Fruit fly (Drosophila melanogaster): Measurements from ENCODE around the gene m.

The m gene

dm6 chrX:11714529-11715262, 39.4 kb upstream of the m start (continued):
- no peak for TF ChIP-seq gfzf (GFP tag; optimal IDR thresholded peaks at IDR 0.05)
- 0 out of 2 replicates have a peak, but pooled peaks have one; percentile 39 for TF ChIP-seq CG32767 (GFP tag; IDR thresholded peaks at IDR 0.05)
- TF ChIP-seq YL-1 (GFP tag; optimal IDR thresholded peaks at IDR 0.05), result no peak
- no peak for TF ChIP-seq CG31365 (tag; optimal IDR thresholded peaks at IDR 0.05)
- TF ChIP-seq CG12236 (GFP tag; optimal IDR thresholded peaks at IDR 0.05), result no peak
- no peak for TF ChIP-seq ab (GFP tag; optimal IDR thresholded peaks at IDR 0.05)
- peak; percentile 73 for TF ChIP-seq pb (GFP tag; optimal IDR thresholded peaks at IDR 0.05)
- TF ChIP-seq CG8478 (optimal IDR thresholded peaks at IDR 0.05), result no peak
- TF ChIP-seq cwo (GFP tag; optimal IDR thresholded peaks at IDR 0.05), result peak; percentile 74
- peak in 1 of 2 experiments; percentile 40 for TF ChIP-seq Pdp1 (GFP tag; optimal IDR thresholded peaks at IDR 0.05)
- TF ChIP-seq CG12744 (GFP tag; optimal IDR thresholded peaks at IDR 0.05), result no peak
- TF ChIP-seq Hr3 (GFP tag; optimal IDR thresholded peaks at IDR 0.05), result peak; percentile 43
- no peak for TF ChIP-seq Sin3A (optimal IDR thresholded peaks at IDR 0.05)
- TF ChIP-seq Hmx (GFP tag; optimal IDR thresholded peaks at IDR 0.05), result no peak
- peak; percentile 71; the same call in 2 of the 3 replicates for TF ChIP-seq ken (GFP tag; IDR thresholded peaks at IDR 0.05)
- TF ChIP-seq HLH3B (GFP tag; IDR thresholded peaks at IDR 0.05), result peak; percentile 50
- TF ChIP-seq Xrp1 (GFP tag; IDR thresholded peaks at IDR 0.05), result peak; percentile 56
- no peak for TF ChIP-seq Dip2 (GFP tag; IDR thresholded peaks at IDR 0.05)
- peak; percentile 42 for TF ChIP-seq CG9437 (GFP tag; optimal IDR thresholded peaks at IDR 0.05)
- peak; percentile 58 for TF ChIP-seq nau (GFP tag; optimal IDR thresholded peaks at IDR 0.05)
- TF ChIP-seq CG34224 (GFP tag; IDR thresholded peaks at IDR 0.05; ENCODE audit: partially characterized antibody), result 0 out of 3 replicates have a peak, but pooled peaks have one; percentile 17
- TF ChIP-seq Hsf (GFP tag; optimal IDR thresholded peaks at IDR 0.05), result peak; percentile 9
- peak; percentile 6 for TF ChIP-seq CG17802 (tag; optimal IDR thresholded peaks at IDR 0.05)
- TF ChIP-seq Ets65A (GFP tag), result peak; percentile 97
- TF ChIP-seq CG2129 (GFP tag; IDR thresholded peaks at IDR 0.05; ENCODE audit: partially characterized antibody), result 0 out of 2 replicates have a peak, but pooled peaks have one; percentile 10
- no peak for TF ChIP-seq CG18764 (GFP tag; optimal IDR thresholded peaks at IDR 0.05)
- TF ChIP-seq CG6254 (GFP tag; optimal IDR thresholded peaks at IDR 0.05), result peak; percentile 49
- peak; percentile 77 for TF ChIP-seq CG32532 (GFP tag; IDR thresholded peaks at IDR 0.05)
- peak; percentile 64 for TF ChIP-seq schlank (tag; optimal IDR thresholded peaks at IDR 0.05)
- peak; percentile 87 for TF ChIP-seq CG11456 (GFP tag; IDR thresholded peaks at IDR 0.05)
- peak; percentile 53 for TF ChIP-seq CG5180 (GFP tag; optimal IDR thresholded peaks at IDR 0.05)
- peak; percentile 65 for TF ChIP-seq CG11247 (GFP tag; IDR thresholded peaks at IDR 0.05)
- TF ChIP-seq dm (GFP tag; optimal IDR thresholded peaks at IDR 0.05), result peak; percentile 76
- TF ChIP-seq danr (GFP tag; IDR thresholded peaks at IDR 0.05), result peak; percentile 77
- TF ChIP-seq NfI (GFP tag; optimal IDR thresholded peaks at IDR 0.05), result peak; percentile 73
- no peak for TF ChIP-seq Hand (GFP tag; optimal IDR thresholded peaks at IDR 0.05)
- TF ChIP-seq shn (GFP tag; optimal IDR thresholded peaks at IDR 0.05), result peak; percentile 75
- TF ChIP-seq CG4424 (GFP tag; optimal IDR thresholded peaks at IDR 0.05), result no peak
- no peak for TF ChIP-seq Dfd (GFP tag; optimal IDR thresholded peaks at IDR 0.05)
- peak; percentile 50 for TF ChIP-seq lilli (GFP tag; optimal IDR thresholded peaks at IDR 0.05)
- TF ChIP-seq crol (GFP tag; IDR thresholded peaks at IDR 0.05), result no peak
- TF ChIP-seq sqz (GFP tag; optimal IDR thresholded peaks at IDR 0.05), result peak; percentile 46
- TF ChIP-seq CG15514 (GFP tag; optimal IDR thresholded peaks at IDR 0.05), result peak; percentile 77
- TF ChIP-seq Oli (tag; optimal IDR thresholded peaks at IDR 0.05), result peak; percentile 71
- TF ChIP-seq gsb (GFP tag; IDR thresholded peaks at IDR 0.05), result no peak
- TF ChIP-seq psq (GFP tag; optimal IDR thresholded peaks at IDR 0.05), result peak; percentile 95
- TF ChIP-seq Gug (GFP tag; IDR thresholded peaks at IDR 0.05), result peak; percentile 83
- no peak for TF ChIP-seq ftz-f1 (GFP tag; optimal IDR thresholded peaks at IDR 0.05)
- TF ChIP-seq CG15073 (GFP tag; optimal IDR thresholded peaks at IDR 0.05), result no peak
- peak; percentile 37 for TF ChIP-seq CG7928 (GFP tag; optimal IDR thresholded peaks at IDR 0.05)
